Worm (Caenorhabditis elegans): Measurements from ENCODE around the gene C05G5.1.

The C05G5.1 gene

DNA sequence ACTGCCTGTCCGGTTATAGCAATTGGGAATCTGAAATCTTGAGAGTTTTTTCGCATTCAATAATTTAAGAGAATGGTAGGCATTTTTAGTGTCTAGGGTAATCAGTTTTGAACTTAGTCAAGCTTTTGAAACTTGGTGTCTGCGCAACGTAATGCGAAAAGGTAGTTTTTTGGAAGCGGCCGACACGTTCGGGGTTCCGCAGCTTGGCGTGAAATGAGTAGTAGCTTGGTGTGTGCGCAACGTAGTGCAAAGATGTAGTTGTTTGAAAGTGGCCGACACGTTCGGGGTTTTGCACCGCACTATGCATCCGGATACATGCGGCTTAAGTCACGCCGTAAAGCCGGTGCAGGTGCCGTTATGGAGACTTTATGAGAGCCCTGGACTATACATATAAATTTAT is 3.7 kb downstream of the C05G5.1 start:
- TF ChIP-seq ref-1 (GFP tag; conservative IDR thresholded peaks at IDR 0.05) (no peak), flt-1 (GFP tag; IDR thresholded peaks at IDR 0.05) (no peak), cog-1 (tag; optimal IDR thresholded peaks at IDR 0.05) (no peak), ztf-23 (GFP tag; IDR thresholded peaks at IDR 0.05) (no peak), ztf-29 (GFP tag; IDR thresholded peaks at IDR 0.05) (no peak), med-1 (GFP tag; optimal IDR thresholded peaks at IDR 0.05; ENCODE audit: insufficient read depth) (no peak), klf-2 (GFP tag; conservative IDR thresholded peaks at IDR 0.05) (no peak), T22C8.4 (GFP tag; IDR thresholded peaks at IDR 0.05) (no peak)

DNA sequence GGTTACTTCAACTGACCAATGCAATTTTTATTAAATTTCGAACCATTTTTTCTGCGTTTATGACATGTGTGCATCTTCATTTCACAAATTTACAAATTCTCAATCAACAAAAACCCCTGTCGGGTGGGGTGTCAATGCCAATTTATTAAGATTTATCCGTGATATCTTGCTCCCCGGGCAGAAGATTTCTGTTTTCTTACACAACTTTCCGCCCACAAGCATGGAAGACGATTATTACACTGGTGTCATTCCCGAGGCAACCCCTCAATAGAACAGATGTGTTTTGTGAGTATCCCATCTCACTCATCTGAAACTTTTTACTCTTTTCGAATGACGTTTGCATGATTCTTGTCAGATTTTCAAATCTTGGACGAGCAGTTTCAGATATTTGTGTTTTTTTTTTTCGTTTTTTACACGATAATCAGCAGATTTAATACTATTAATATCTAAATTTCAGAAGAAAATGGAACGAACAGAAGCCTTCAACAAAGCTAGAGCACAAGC is 8.0 kb downstream of the C05G5.1 start, which contains the start of gene F33C8.4:
F33C8.4 (plus strand) TSS at position 454 of the 504 bp plus-strand sequence.
- no peak for TF ChIP-seq tab-1 (GFP tag; IDR thresholded peaks at IDR 0.05)

DNA sequence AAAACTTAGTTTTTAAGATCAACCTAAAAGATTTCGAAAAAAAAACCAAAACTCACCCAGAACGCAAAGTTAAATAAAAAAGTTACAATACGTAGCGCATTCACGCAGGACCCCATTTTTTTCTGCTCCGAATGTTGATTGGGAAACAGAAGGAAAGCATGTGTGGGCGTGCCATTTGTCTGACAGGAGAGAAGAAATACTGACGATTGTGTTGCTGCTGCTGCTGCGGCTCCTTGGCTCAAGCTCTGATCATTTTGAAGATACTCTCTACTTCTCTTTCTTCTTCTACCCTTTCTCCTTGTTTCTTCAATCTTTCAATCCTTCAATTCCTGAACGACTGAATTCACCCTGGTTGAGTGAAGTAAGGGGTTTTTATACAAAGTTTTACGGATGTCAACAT is 10.6 kb downstream of the C05G5.1 start, which contains the start of gene tsp-8:
tsp-8 (minus strand) TSS at position 185 of the 400 bp plus-strand sequence.
- TF ChIP-seq ztf-29 (GFP tag; IDR thresholded peaks at IDR 0.05) (no peak), ztf-23 (GFP tag; IDR thresholded peaks at IDR 0.05) (no peak), klf-2 (GFP tag; conservative IDR thresholded peaks at IDR 0.05) (no peak), med-1 (GFP tag; optimal IDR thresholded peaks at IDR 0.05; ENCODE audit: insufficient read depth) (no peak), tab-1 (GFP tag; IDR thresholded peaks at IDR 0.05) (no peak), cog-1 (tag; optimal IDR thresholded peaks at IDR 0.05) (no peak), T22C8.4 (GFP tag; IDR thresholded peaks at IDR 0.05) (no peak), ref-1 (GFP tag; conservative IDR thresholded peaks at IDR 0.05) (no peak), flt-1 (GFP tag; IDR thresholded peaks at IDR 0.05) (no peak)

ce11 chrX:14724935-14725334 is 15.0 kb downstream of the C05G5.1 start:
- TF ChIP-seq tab-1 (GFP tag; IDR thresholded peaks at IDR 0.05) (no peak), flt-1 (GFP tag; IDR thresholded peaks at IDR 0.05) (0 out of 2 replicates have a peak, but pooled peaks have one; percentile 26)

DNA sequence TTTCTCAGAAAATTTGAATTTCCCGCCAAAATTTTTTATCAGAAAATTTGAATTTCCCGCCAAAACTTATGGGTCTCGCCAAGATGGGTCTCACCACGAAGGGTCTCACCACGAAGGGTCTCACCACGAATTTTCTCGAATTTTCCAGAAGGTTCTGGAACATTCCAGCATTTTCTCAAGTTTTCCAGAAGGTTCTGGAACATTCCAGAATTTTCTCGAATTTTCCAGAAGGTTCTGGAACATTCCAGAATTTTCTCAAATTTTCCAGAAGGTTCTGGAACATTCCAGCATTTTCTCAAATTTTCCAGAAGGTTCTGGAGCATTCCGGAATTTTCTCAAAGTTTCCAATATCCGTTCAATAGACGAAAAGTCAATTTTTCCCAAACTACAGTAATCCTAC is 15.8 kb downstream of the C05G5.1 start:
- peak; percentile 35; the same call in 1 of the 2 replicates for TF ChIP-seq flt-1 (GFP tag; IDR thresholded peaks at IDR 0.05)

DNA sequence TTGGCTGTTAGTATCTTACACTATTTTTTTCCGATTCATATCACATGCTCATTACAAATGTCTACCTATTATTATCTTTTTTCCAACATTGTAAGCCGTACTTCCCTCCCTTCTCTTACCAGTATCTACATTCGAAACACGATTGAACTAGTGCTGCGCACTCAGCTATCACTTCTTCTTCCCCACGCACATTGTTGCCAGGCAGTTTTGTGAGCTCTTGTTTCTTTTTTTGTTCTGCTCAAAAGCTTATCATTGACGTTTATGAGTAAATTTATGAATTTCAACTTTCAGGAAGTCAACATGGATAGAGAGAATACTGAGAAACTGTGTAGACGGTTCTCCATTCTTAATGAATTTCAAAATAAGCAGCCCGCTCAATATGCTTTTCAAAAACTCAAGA is 18.8 kb downstream of the C05G5.1 start, which contains the start of gene F33C8.2:
F33C8.2 (plus strand) TSS at position 301 of the 400 bp plus-strand sequence.
- TF ChIP-seq ztf-29 (GFP tag; IDR thresholded peaks at IDR 0.05), result no peak
- TF ChIP-seq ref-1 (GFP tag; conservative IDR thresholded peaks at IDR 0.05), result no peak
- TF ChIP-seq ztf-23 (GFP tag; IDR thresholded peaks at IDR 0.05), result no peak
- no peak for TF ChIP-seq klf-2 (GFP tag; conservative IDR thresholded peaks at IDR 0.05)
- no peak for TF ChIP-seq med-1 (GFP tag; optimal IDR thresholded peaks at IDR 0.05; ENCODE audit: insufficient read depth)

- TF ChIP-seq klf-2 (GFP tag; conservative IDR thresholded peaks at IDR 0.05) (no peak), ztf-29 (GFP tag; IDR thresholded peaks at IDR 0.05) (no peak), cog-1 (tag; optimal IDR thresholded peaks at IDR 0.05) (no peak), med-1 (GFP tag; optimal IDR thresholded peaks at IDR 0.05; ENCODE audit: insufficient read depth) (no peak), flt-1 (GFP tag; IDR thresholded peaks at IDR 0.05) (no peak), ref-1 (GFP tag; conservative IDR thresholded peaks at IDR 0.05) (no peak), T22C8.4 (GFP tag; IDR thresholded peaks at IDR 0.05) (no peak), ztf-23 (GFP tag; IDR thresholded peaks at IDR 0.05) (no peak), tab-1 (GFP tag; IDR thresholded peaks at IDR 0.05) (no peak)
Measured at ce11 chrX:14717782-14718181, 22.1 kb downstream of the C05G5.1 start.

ce11 chrX:14715459-14715858 is 24.5 kb downstream of the C05G5.1 start:
- TF ChIP-seq T22C8.4 (GFP tag; IDR thresholded peaks at IDR 0.05), result no peak
- TF ChIP-seq klf-2 (GFP tag; conservative IDR thresholded peaks at IDR 0.05), result no peak
- TF ChIP-seq flt-1 (GFP tag; IDR thresholded peaks at IDR 0.05), result no peak
- TF ChIP-seq tab-1 (GFP tag; IDR thresholded peaks at IDR 0.05), result no peak
- no peak for TF ChIP-seq ref-1 (GFP tag; conservative IDR thresholded peaks at IDR 0.05)
- TF ChIP-seq med-1 (GFP tag; optimal IDR thresholded peaks at IDR 0.05; ENCODE audit: insufficient read depth), result no peak
- TF ChIP-seq cog-1 (tag; optimal IDR thresholded peaks at IDR 0.05), result no peak
- TF ChIP-seq ztf-29 (GFP tag; IDR thresholded peaks at IDR 0.05), result no peak
- no peak for TF ChIP-seq ztf-23 (GFP tag; IDR thresholded peaks at IDR 0.05)

- TF ChIP-seq T22C8.4 (GFP tag; IDR thresholded peaks at IDR 0.05), result peak; percentile 88
- TF ChIP-seq flt-1 (GFP tag; IDR thresholded peaks at IDR 0.05), result no peak
Measured at ce11 chrX:14711168-14711629, 28.7 kb downstream of the C05G5.1 start, which contains the start of gene atrn-1. atrn-1 (plus strand) TSS chrX:14711579.

DNA sequence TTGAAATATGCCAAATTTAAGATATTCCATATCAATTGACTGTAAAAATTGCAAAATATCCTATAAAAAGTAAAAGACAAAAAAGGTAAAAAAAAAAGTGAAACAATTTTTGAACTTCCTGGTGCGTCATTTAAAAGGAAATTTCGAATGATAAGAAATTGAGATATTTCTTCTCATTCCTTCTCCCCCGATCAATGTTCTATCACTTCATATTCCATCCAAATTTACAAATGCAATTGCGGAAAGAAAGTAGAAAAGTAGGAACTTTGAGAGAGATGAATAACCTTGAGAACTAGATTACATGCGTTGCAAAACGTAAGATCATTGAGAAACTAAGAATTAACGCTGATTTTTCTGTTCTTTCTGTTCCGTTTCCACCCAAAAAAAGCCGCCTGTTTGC is 30.3 kb downstream of the C05G5.1 start:
- no peak for TF ChIP-seq ref-1 (GFP tag; conservative IDR thresholded peaks at IDR 0.05)
- no peak for TF ChIP-seq tab-1 (GFP tag; IDR thresholded peaks at IDR 0.05)
- TF ChIP-seq T22C8.4 (GFP tag; IDR thresholded peaks at IDR 0.05), result no peak
- no peak for TF ChIP-seq klf-2 (GFP tag; conservative IDR thresholded peaks at IDR 0.05)
- TF ChIP-seq ztf-29 (GFP tag; IDR thresholded peaks at IDR 0.05), result no peak
- TF ChIP-seq cog-1 (tag; optimal IDR thresholded peaks at IDR 0.05), result no peak
- TF ChIP-seq flt-1 (GFP tag; IDR thresholded peaks at IDR 0.05), result no peak
- no peak for TF ChIP-seq ztf-23 (GFP tag; IDR thresholded peaks at IDR 0.05)
- no peak for TF ChIP-seq med-1 (GFP tag; optimal IDR thresholded peaks at IDR 0.05; ENCODE audit: insufficient read depth)

DNA sequence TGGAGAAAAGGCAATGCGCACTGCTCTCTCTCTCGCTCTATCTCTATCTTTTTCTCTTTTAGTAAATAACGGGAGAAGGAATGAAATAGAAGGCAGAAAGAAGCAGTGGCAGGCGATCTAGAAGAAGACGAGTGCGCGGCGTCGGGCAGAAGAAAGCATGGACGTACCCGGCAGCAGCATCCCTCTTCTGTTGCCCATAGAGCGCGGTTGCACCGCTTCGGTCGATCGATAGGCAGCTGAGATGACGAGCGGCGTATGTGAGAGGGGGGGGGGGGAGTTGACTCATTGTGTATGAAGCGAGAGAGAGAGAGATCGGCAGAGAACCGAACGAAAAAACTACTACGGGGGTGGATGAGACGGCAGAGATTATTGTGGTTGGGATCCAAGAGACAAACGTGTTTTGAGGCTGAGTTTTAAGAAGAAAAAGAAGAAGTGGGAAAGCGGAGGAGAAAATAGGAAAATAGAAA is 31.7 kb downstream of the C05G5.1 start:
- no peak for TF ChIP-seq ztf-29 (GFP tag; IDR thresholded peaks at IDR 0.05)
- TF ChIP-seq ztf-23 (GFP tag; IDR thresholded peaks at IDR 0.05), result 0 out of 2 replicates have a peak, but pooled peaks have one; percentile 17
- TF ChIP-seq med-1 (GFP tag; optimal IDR thresholded peaks at IDR 0.05; ENCODE audit: insufficient read depth), result no peak
- TF ChIP-seq tab-1 (GFP tag; IDR thresholded peaks at IDR 0.05), result peak; percentile 72; the same call in 1 of the 2 replicates
- peak; percentile 95 for TF ChIP-seq T22C8.4 (GFP tag; IDR thresholded peaks at IDR 0.05)
- peak; percentile 85 for TF ChIP-seq flt-1 (GFP tag; IDR thresholded peaks at IDR 0.05)
- peak; percentile 53 for TF ChIP-seq cog-1 (tag; optimal IDR thresholded peaks at IDR 0.05)
- TF ChIP-seq ref-1 (GFP tag; conservative IDR thresholded peaks at IDR 0.05), result no peak
- TF ChIP-seq klf-2 (GFP tag; conservative IDR thresholded peaks at IDR 0.05), result no peak
